Fruit fly (Drosophila melanogaster) whole organism, embryonic: Measurements from ENCODE around the gene CG18675.

Experiments used
- Atf-2 ChIP-seq: fragments of 200-800 bp; sonication (Bioruptor generic); optimal IDR thresholded peaks from 2 replicates; lab custom pipeline; 2016; ENCODE audit warnings: missing biosample characterization, missing genetic modification characterization
- Atf3 ChIP-seq: fragments of 200-800 bp; sonication (Bioruptor generic); optimal IDR thresholded peaks from 3 replicates; lab custom pipeline; 2016; ENCODE audit warnings: missing biosample characterization, missing genetic modification characterization
- CG10209 ChIP-seq: fragments of 200-800 bp; sonication (Bioruptor generic); optimal IDR thresholded peaks from 3 replicates; lab custom pipeline; 2017; ENCODE audit warnings: missing biosample characterization, mild to moderate bottlenecking, missing genetic modification characterization, missing genetic modification reagents
- CG10267 ChIP-seq: fragments of 200-800 bp; sonication (Bioruptor generic); optimal IDR thresholded peaks from 2 replicates; lab custom pipeline; 2018; ENCODE audit warnings: missing biosample characterization, mild to moderate bottlenecking, missing genetic modification characterization, moderate library complexity
- CG11398 ChIP-seq: fragments of 200-800 bp; sonication (Bioruptor generic); optimal IDR thresholded peaks from 2 replicates; lab custom pipeline; 2016; ENCODE audit warnings: missing biosample characterization, missing genetic modification characterization
- CG11504 ChIP-seq: fragments of 200-800 bp; sonication (Bioruptor generic); optimal IDR thresholded peaks from 3 replicates; lab custom pipeline; 2019; ENCODE audit warnings: missing biosample characterization, mild to moderate bottlenecking, missing genetic modification characterization, moderate library complexity
- CG12155 ChIP-seq: fragments of 200-800 bp; sonication (Bioruptor generic); optimal IDR thresholded peaks from 3 replicates; lab custom pipeline; 2016; ENCODE audit warnings: missing biosample characterization, missing genetic modification characterization
- CG12391 ChIP-seq: fragments of 200-800 bp; sonication (Bioruptor generic); optimal IDR thresholded peaks from 3 replicates; lab custom pipeline; 2018; ENCODE audit warnings: missing biosample characterization, mild to moderate bottlenecking, missing genetic modification characterization, moderate library complexity
- CG17328 ChIP-seq: fragments of 200-800 bp; sonication (Bioruptor generic); IDR thresholded peaks from 2 replicates; pipeline ENCODE4 v1.3.6; 2022; ENCODE audit warnings: missing biosample characterization, missing genetic modification characterization
- CG33213 ChIP-seq: fragments of 200-800 bp; sonication (Bioruptor generic); optimal IDR thresholded peaks from 3 replicates; lab custom pipeline; 2016; ENCODE audit warnings: missing biosample characterization, missing genetic modification characterization
- CG3407 ChIP-seq: fragments of 200-800 bp; sonication (Bioruptor generic); optimal IDR thresholded peaks from 2 replicates; lab custom pipeline; 2018; ENCODE audit warnings: missing biosample characterization, mild to moderate bottlenecking, missing genetic modification characterization
- CG34224 ChIP-seq: fragments of 200-800 bp; sonication (Bioruptor generic); IDR thresholded peaks from 3 replicates; pipeline ENCODE4 v1.3.6; 2022; ENCODE audit warnings: missing biosample characterization, missing genetic modification characterization; ENCODE audit not compliant: partially characterized antibody
- CG3847 ChIP-seq: fragments of 200-800 bp; sonication (Bioruptor generic); IDR thresholded peaks from 2 replicates; pipeline ENCODE4 v1.3.6; 2022; ENCODE audit warnings: missing biosample characterization, missing genetic modification characterization
- CG8089 ChIP-seq: fragments of 200-800 bp; sonication (Bioruptor generic); optimal IDR thresholded peaks from 3 replicates; lab custom pipeline; 2016; ENCODE audit warnings: missing biosample characterization, missing genetic modification characterization
- CG9215 ChIP-seq: fragments of 200-800 bp; sonication (Bioruptor generic); IDR thresholded peaks from 2 replicates; pipeline ENCODE4 v1.3.6; 2022; ENCODE audit warnings: missing biosample characterization, missing genetic modification characterization
- CG9437 ChIP-seq: fragments of 200-800 bp; sonication (Bioruptor generic); optimal IDR thresholded peaks from 2 replicates; lab custom pipeline; 2018; ENCODE audit warnings: missing biosample characterization, mild to moderate bottlenecking, missing genetic modification characterization
- D19B ChIP-seq: fragments of 200-800 bp; sonication (Bioruptor generic); optimal IDR thresholded peaks from 2 replicates; lab custom pipeline; 2017; ENCODE audit warnings: missing biosample characterization, mild to moderate bottlenecking, missing genetic modification characterization
- Dfd ChIP-seq, 2 experiments: fragments of >200 bp; optimal IDR thresholded peaks; 2 replicates each; lab custom pipeline; 2017; ENCODE audit warnings: missing biosample characterization in 2 of 2, missing genetic modification characterization in 2 of 2
- Dip3 ChIP-seq: fragments of 200-800 bp; sonication (Bioruptor generic); optimal IDR thresholded peaks from 3 replicates; lab custom pipeline; 2016; ENCODE audit warnings: missing biosample characterization, missing genetic modification characterization
- H15 ChIP-seq: fragments of 200-800 bp; sonication (Bioruptor generic); IDR thresholded peaks from 3 replicates; pipeline ENCODE4 v1.3.6; 2022; ENCODE audit warnings: missing biosample characterization, missing genetic modification characterization
- HLH3B ChIP-seq: fragments of 200-800 bp; sonication (Bioruptor generic); IDR thresholded peaks from 2 replicates; pipeline ENCODE4 v1.3.6; 2022; ENCODE audit warnings: missing biosample characterization, missing genetic modification characterization
- Lhr ChIP-seq: fragments of 200-800 bp; sonication (Bioruptor generic); optimal IDR thresholded peaks from 3 replicates; lab custom pipeline; 2017; ENCODE audit warnings: mild to moderate bottlenecking, missing biosample characterization, missing genetic modification reagents, missing genetic modification characterization
- MBD-R2 ChIP-seq: fragments of 200-800 bp; sonication (Bioruptor generic); IDR thresholded peaks from 2 replicates; pipeline ENCODE4 v1.3.6; 2022; ENCODE audit warnings: missing biosample characterization, missing genetic modification characterization
- Myb ChIP-seq: fragments of 200-800 bp; sonication (Bioruptor generic); optimal IDR thresholded peaks from 2 replicates; lab custom pipeline; 2016; ENCODE audit warnings: missing biosample characterization, missing genetic modification characterization
- PHDP ChIP-seq: fragments of 200-800 bp; sonication (Bioruptor generic); optimal IDR thresholded peaks from 3 replicates; lab custom pipeline; 2018; ENCODE audit warnings: missing biosample characterization, mild to moderate bottlenecking, missing genetic modification characterization, moderate library complexity
- Pdp1 ChIP-seq, 2 experiments: fragments of 200-800 bp; sonication (Bioruptor generic); optimal IDR thresholded peaks; 3 replicates each; lab custom pipeline; 2016; ENCODE audit warnings: missing biosample characterization in 2 of 2, missing genetic modification characterization in 2 of 2, mild to moderate bottlenecking in 1 of 2, moderate library complexity in 1 of 2
- Ravus ChIP-seq: fragments of 200-800 bp; sonication (Bioruptor generic); IDR thresholded peaks from 2 replicates; pipeline ENCODE4 v1.3.6; 2022; ENCODE audit warnings: missing biosample characterization, missing genetic modification characterization
- Sin3A ChIP-seq: fragments of >200 bp; optimal IDR thresholded peaks from 2 replicates; lab custom pipeline; 2018
- ara ChIP-seq: fragments of 200-800 bp; sonication (Bioruptor generic); IDR thresholded peaks from 2 replicates; pipeline ENCODE4 v1.3.6; 2022; ENCODE audit warnings: missing biosample characterization, missing genetic modification characterization
- ash1 ChIP-seq: fragments of 200-800 bp; sonication (Bioruptor generic); optimal IDR thresholded peaks from 2 replicates; lab custom pipeline; 2018; ENCODE audit warnings: missing biosample characterization, mild to moderate bottlenecking, missing genetic modification characterization
- bab2 ChIP-seq: fragments of 200-800 bp; sonication (Bioruptor generic); optimal IDR thresholded peaks from 2 replicates; lab custom pipeline; 2016; ENCODE audit warnings: missing biosample characterization, missing genetic modification characterization
- chinmo ChIP-seq: fragments of 200-800 bp; sonication (Bioruptor generic); IDR thresholded peaks from 4 replicates; pipeline ENCODE4 v1.3.6; 2022; ENCODE audit warnings: missing biosample characterization, missing genetic modification characterization; ENCODE audit not compliant: partially characterized antibody
- crp ChIP-seq, 2 experiments: fragments of 200-800 bp; sonication (Bioruptor generic); optimal IDR thresholded peaks; 2 replicates in 1 of 2; 3 replicates in 1 of 2; lab custom pipeline; 2017; ENCODE audit warnings: missing biosample characterization in 2 of 2, missing genetic modification characterization in 2 of 2, mild to moderate bottlenecking in 1 of 2, moderate library complexity in 1 of 2
- danr ChIP-seq: fragments of 200-800 bp; sonication (Bioruptor generic); IDR thresholded peaks from 2 replicates; pipeline ENCODE4 v1.3.6; 2022; ENCODE audit warnings: missing biosample characterization, missing genetic modification characterization
- dati ChIP-seq: fragments of 200-800 bp; sonication (Bioruptor generic); IDR thresholded peaks from 2 replicates; pipeline ENCODE4 v1.3.6; 2022; ENCODE audit warnings: missing biosample characterization, missing genetic modification characterization
- ind ChIP-seq: fragments of 200-800 bp; sonication (Bioruptor generic); optimal IDR thresholded peaks from 3 replicates; lab custom pipeline; 2016; ENCODE audit warnings: missing biosample characterization, missing genetic modification characterization
- inv ChIP-seq: fragments of 200-800 bp; sonication (Bioruptor generic); IDR thresholded peaks from 2 replicates; pipeline ENCODE4 v1.3.6; 2022; ENCODE audit warnings: missing biosample characterization, missing genetic modification characterization; ENCODE audit not compliant: partially characterized antibody
- lola ChIP-seq, 3 experiments: fragments of >200 bp in 2 of 3; fragments of 200-800 bp in 1 of 3; sonication (Bioruptor generic) in 1 of 3; optimal IDR thresholded peaks; 2 replicates each; lab custom pipeline; 2017 to 2019; ENCODE audit warnings: missing biosample characterization in 3 of 3, missing genetic modification characterization in 3 of 3, mild to moderate bottlenecking in 1 of 3, moderate library complexity in 1 of 3
- mam ChIP-seq: fragments of 200-800 bp; sonication (Bioruptor generic); optimal IDR thresholded peaks from 3 replicates; lab custom pipeline; 2016; ENCODE audit warnings: missing biosample characterization, missing genetic modification characterization
- mirr ChIP-seq: fragments of 200-800 bp; sonication (Bioruptor generic); optimal IDR thresholded peaks from 3 replicates; lab custom pipeline; 2018; ENCODE audit warnings: missing biosample characterization, mild to moderate bottlenecking, missing genetic modification characterization
- org-1 ChIP-seq: fragments of 200-800 bp; sonication (Bioruptor generic); optimal IDR thresholded peaks from 2 replicates; lab custom pipeline; 2017; ENCODE audit warnings: missing biosample characterization, missing genetic modification characterization
- phol ChIP-seq: fragments of 200-800 bp; sonication (Bioruptor generic); optimal IDR thresholded peaks from 3 replicates; lab custom pipeline; 2018; ENCODE audit warnings: missing biosample characterization, mild to moderate bottlenecking, missing genetic modification characterization, moderate library complexity
- prd ChIP-seq, 3 experiments: fragments of >200 bp in 2 of 3; fragments of 200-800 bp in 1 of 3; sonication (Bioruptor generic) in 1 of 3; optimal IDR thresholded peaks in 2 of 3; IDR thresholded peaks in 1 of 3; 2 replicates in 2 of 3; 3 replicates in 1 of 3; pipeline versions ENCODE4 v1.3.6 to Lab custom; 2017 to 2022; ENCODE audit warnings: missing biosample characterization in 1 of 3, missing genetic modification characterization in 1 of 3
- rib ChIP-seq: fragments of 200-800 bp; sonication (Bioruptor generic); IDR thresholded peaks from 2 replicates; pipeline ENCODE4 v1.3.6; 2022; ENCODE audit warnings: missing biosample characterization, missing genetic modification characterization
- schlank ChIP-seq: fragments of 200-800 bp; sonication (Bioruptor generic); optimal IDR thresholded peaks from 2 replicates; lab custom pipeline; 2018; ENCODE audit warnings: missing biosample characterization, mild to moderate bottlenecking, missing genetic modification characterization
- seq ChIP-seq: fragments of 200-800 bp; sonication (Bioruptor generic); IDR thresholded peaks from 2 replicates; pipeline ENCODE4 v1.3.6; 2022; ENCODE audit warnings: missing biosample characterization, missing genetic modification characterization
- stc ChIP-seq: fragments of 200-800 bp; sonication (Bioruptor generic); IDR thresholded peaks from 2 replicates; pipeline ENCODE4 v1.3.6; 2022; ENCODE audit warnings: missing biosample characterization, missing genetic modification characterization
- tgo ChIP-seq: fragments of 200-800 bp; sonication (Bioruptor generic); IDR thresholded peaks from 3 replicates; pipeline ENCODE4 v1.3.6; 2022; ENCODE audit warnings: missing biosample characterization, missing genetic modification characterization

The CG18675 gene

dm6 chr3L:4239442-4240322 lies 66.0 kb downstream of the CG18675 start, which contains the start of gene Sqor (continued):
- TF ChIP-seq chinmo (GFP tag; lab: Robert Waterston, UW) (peak; percentile 61; the same call in 2 of the 4 replicates), tgo (GFP tag; lab: Robert Waterston, UW) (peak; percentile 77), stc (GFP tag; lab: Robert Waterston, UW) (peak; percentile 72), MBD-R2 (GFP tag; lab: Robert Waterston, UW) (peak; percentile 53; the same call in 1 of the 2 replicates), CG34224 (GFP tag; lab: Robert Waterston, UW) (no peak), phol (peak; percentile 74), crp (GFP tag; optimal IDR thresholded peaks at IDR 0.05; lab: Kevin White, UChicago) (peak in 1 of 2 experiments; percentile 80), Lhr (GFP tag; lab: Kevin White, UChicago) (peak; percentile 28), Sin3A (lab: Kevin White, UChicago) (no peak), Dip3 (GFP tag; lab: Kevin White, UChicago) (peak; percentile 92), mirr (GFP tag; lab: Kevin White, UChicago) (no peak), H15 (peak; percentile 58; the same call in 2 of the 3 replicates), CG3847 (GFP tag; lab: Robert Waterston, UW) (peak; percentile 82), inv (GFP tag; lab: Robert Waterston, UW) (no peak), CG11398 (GFP tag; lab: Kevin White, UChicago) (peak; percentile 72), CG8089 (GFP tag; lab: Kevin White, UChicago) (peak; percentile 66), CG12155 (GFP tag; lab: Kevin White, UChicago) (peak; percentile 66), ash1 (peak; percentile 57), CG12391 (tag; lab: Kevin White, UChicago) (peak; percentile 84), D19B (GFP tag; lab: Kevin White, UChicago) (peak; percentile 82), Dfd (GFP tag; optimal IDR thresholded peaks at IDR 0.05; lab: Kevin White, UChicago) (no peak), rib (GFP tag; lab: Robert Waterston, UW) (peak; percentile 84), lola (GFP tag; optimal IDR thresholded peaks at IDR 0.05; lab: Kevin White, UChicago) (peak in 1 of 3 experiments; percentile 64), CG9215 (peak; percentile 65), Ravus (GFP tag; lab: Robert Waterston, UW) (peak; percentile 52), Myb (GFP tag; lab: Kevin White, UChicago) (peak; percentile 70), HLH3B (peak; percentile 59), dati (GFP tag; lab: Robert Waterston, UW) (0 out of 2 replicates have a peak, but pooled peaks have one; percentile 1), CG17328 (GFP tag; lab: Robert Waterston, UW) (peak; percentile 63), CG11504 (tag; lab: Kevin White, UChicago) (peak; percentile 85), Pdp1 (GFP tag; optimal IDR thresholded peaks at IDR 0.05; lab: Kevin White, UChicago) (peak; percentile 89), CG3407 (GFP tag; lab: Kevin White, UChicago) (peak; percentile 53), mam (GFP tag; lab: Kevin White, UChicago) (peak; percentile 90), prd (optimal IDR thresholded peaks at IDR 0.05; lab: Kevin White, UChicago) (no peak), prd (GFP tag; IDR thresholded peaks at IDR 0.05; lab: Robert Waterston, UW) (peak; percentile 73), danr (GFP tag; lab: Robert Waterston, UW) (peak; percentile 72), Atf3 (GFP tag; lab: Kevin White, UChicago) (peak; percentile 93), org-1 (GFP tag; lab: Kevin White, UChicago) (peak; percentile 85), schlank (tag; lab: Kevin White, UChicago) (peak; percentile 76), Atf-2 (peak; percentile 82), CG33213 (peak; percentile 79), ind (GFP tag; lab: Kevin White, UChicago) (peak; percentile 79), CG10209 (GFP tag; lab: Kevin White, UChicago) (peak; percentile 89), bab2 (peak; percentile 71), CG9437 (GFP tag; lab: Kevin White, UChicago) (peak; percentile 85), CG10267 (tag; lab: Kevin White, UChicago) (peak; percentile 56), ara (GFP tag; lab: Robert Waterston, UW) (peak; percentile 67), seq (GFP tag; lab: Robert Waterston, UW) (peak; percentile 85), PHDP (tag; lab: Kevin White, UChicago) (peak; percentile 89)
